Fruit fly (Drosophila melanogaster) whole organism, wandering third instar larva: ENCODE measurements around the gene scu.

Source experiments
- Abd-B ChIP-seq: fragments of >200 bp; optimal IDR thresholded peaks from 2 replicates; lab custom pipeline; 2017; ENCODE audit warnings: missing biosample characterization, missing genetic modification characterization
- Dfd ChIP-seq: fragments of >200 bp; optimal IDR thresholded peaks from 2 replicates; lab custom pipeline; 2017; ENCODE audit warnings: missing biosample characterization, missing genetic modification characterization
- Dif ChIP-seq: fragments of 200-275, 200-300 bp; sonication (Bioruptor generic); optimal IDR thresholded peaks from 2 replicates; lab custom pipeline; 2018; ENCODE audit warnings: missing biosample characterization, missing genetic modification characterization; ENCODE audit not compliant: partially characterized antibody
- Jra ChIP-seq: sonication (Bioruptor generic); optimal IDR thresholded peaks from 2 replicates; lab custom pipeline; 2016; ENCODE audit warnings: missing biosample characterization, missing genetic modification characterization
- dsf ChIP-seq: sonication (Bioruptor generic); optimal IDR thresholded peaks from 2 replicates; lab custom pipeline; 2016; ENCODE audit warnings: missing biosample characterization, missing genetic modification characterization, borderline replicate concordance
- h ChIP-seq: fragments of 200-800 bp; sonication (Bioruptor generic); optimal IDR thresholded peaks from 3 replicates; lab custom pipeline; 2016; ENCODE audit warnings: missing biosample characterization, mild to moderate bottlenecking, missing genetic modification characterization
- pan ChIP-seq: fragments of >200 bp; optimal IDR thresholded peaks from 2 replicates; lab custom pipeline; 2017
- rgr ChIP-seq: fragments of 200-800 bp; sonication (Bioruptor generic); optimal IDR thresholded peaks from 3 replicates; lab custom pipeline; 2016; ENCODE audit warnings: missing biosample characterization, mild to moderate bottlenecking, missing genetic modification characterization
- usp ChIP-seq: fragments of >200 bp; optimal IDR thresholded peaks from 2 replicates; lab custom pipeline; 2017; ENCODE audit warnings: missing biosample characterization, missing genetic modification characterization
- woc ChIP-seq: sonication (Bioruptor generic); optimal IDR thresholded peaks from 2 replicates; lab custom pipeline; 2016; ENCODE audit warnings: missing biosample characterization, mild to moderate bottlenecking, missing genetic modification characterization

DNA sequence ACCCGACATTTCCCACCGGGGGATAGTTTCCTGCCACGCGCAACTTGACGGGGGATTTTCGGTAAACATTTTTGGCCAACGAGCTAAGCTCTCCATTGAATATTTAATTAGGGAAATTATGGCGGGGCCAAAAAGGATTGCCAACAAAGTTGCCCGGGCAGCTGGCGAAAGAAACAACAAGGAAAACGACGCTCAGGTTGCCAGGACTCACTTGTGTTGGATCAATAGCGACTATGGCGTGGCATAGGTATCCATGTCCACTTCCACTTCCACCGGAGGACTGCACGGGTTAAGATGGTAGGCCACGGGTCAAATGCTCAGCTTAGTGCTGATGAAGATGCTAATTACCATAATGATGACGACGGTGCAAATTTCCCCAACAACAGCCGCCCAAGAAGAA lies 47.4 kb upstream of the scu start, which contains the start of gene CG15373:
- TF ChIP-seq Abd-B (GFP tag; lab: Kevin White, UChicago) (no peak), usp (GFP tag; lab: Kevin White, UChicago) (no peak), Dif (GFP tag; lab: Kevin White, UChicago) (no peak), Jra (no peak), rgr (no peak), woc (GFP tag; lab: Kevin White, UChicago) (no peak), h (GFP tag; lab: Kevin White, UChicago) (no peak), Dfd (GFP tag; lab: Kevin White, UChicago) (no peak), dsf (GFP tag; lab: Kevin White, UChicago) (no peak), pan (lab: Kevin White, UChicago) (no peak)
